Fruit fly (Drosophila melanogaster) whole organism, embryonic: ENCODE results near the gene CG33631.

ENCODE experiments used
- Bgb ChIP-seq: fragments of 200-800 bp; sonication (Bioruptor generic); IDR thresholded peaks from 2 replicates; pipeline ENCODE4 v1.3.6; 2022; ENCODE audit warnings: missing biosample characterization, missing genetic modification characterization; ENCODE audit not compliant: partially characterized antibody
- CG1024 ChIP-seq: fragments of 200-800 bp; sonication (Bioruptor generic); IDR thresholded peaks from 2 replicates; pipeline ENCODE4 v1.3.6; 2022; ENCODE audit warnings: missing biosample characterization, missing genetic modification characterization
- CG10274 ChIP-seq: fragments of 200-800 bp; sonication (Bioruptor generic); optimal IDR thresholded peaks from 3 replicates; lab custom pipeline; 2017; ENCODE audit warnings: missing biosample characterization, mild to moderate bottlenecking, missing genetic modification characterization
- CG10979 ChIP-seq: fragments of 200-800 bp; sonication (Bioruptor generic); optimal IDR thresholded peaks from 2 replicates; lab custom pipeline; 2018; ENCODE audit warnings: missing biosample characterization, mild to moderate bottlenecking, missing genetic modification characterization, moderate library complexity
- CG1233 ChIP-seq: fragments of 200-800 bp; sonication (Bioruptor generic); optimal IDR thresholded peaks from 4 replicates; lab custom pipeline; 2018; ENCODE audit warnings: missing biosample characterization, mild to moderate bottlenecking, missing genetic modification characterization
- CG13775 ChIP-seq: fragments of 200-800 bp; sonication (Bioruptor generic); optimal IDR thresholded peaks from 3 replicates; lab custom pipeline; 2017; ENCODE audit warnings: missing biosample characterization, mild to moderate bottlenecking, missing genetic modification characterization
- CG17186 ChIP-seq: fragments of 200-800 bp; sonication (Bioruptor generic); optimal IDR thresholded peaks from 3 replicates; lab custom pipeline; 2017; ENCODE audit warnings: missing biosample characterization, missing genetic modification reagents, missing genetic modification characterization
- CG17802 ChIP-seq: fragments of 200-800 bp; sonication (Bioruptor generic); optimal IDR thresholded peaks from 2 replicates; lab custom pipeline; 2018; ENCODE audit warnings: missing biosample characterization, mild to moderate bottlenecking, missing genetic modification characterization, moderate library complexity
- CG18011 ChIP-seq: fragments of 200-800 bp; sonication (Bioruptor generic); optimal IDR thresholded peaks from 2 replicates; lab custom pipeline; 2017; ENCODE audit warnings: missing biosample characterization, missing genetic modification characterization, mild to moderate bottlenecking, moderate library complexity, missing genotype
- CG2889 ChIP-seq: fragments of 200-800 bp; sonication (Bioruptor generic); IDR thresholded peaks from 3 replicates; pipeline ENCODE4 v1.3.6; 2022; ENCODE audit warnings: missing biosample characterization, missing genetic modification characterization
- CG30431 ChIP-seq: fragments of 200-800 bp; sonication (Bioruptor generic); optimal IDR thresholded peaks from 2 replicates; lab custom pipeline; 2017; ENCODE audit warnings: missing biosample characterization, missing genetic modification characterization
- CG32532 ChIP-seq: fragments of 200-800 bp; sonication (Bioruptor generic); IDR thresholded peaks from 2 replicates; pipeline ENCODE4 v1.3.6; 2022; ENCODE audit warnings: missing biosample characterization, missing genetic modification characterization
- CG4404 ChIP-seq: fragments of 200-800 bp; sonication (Bioruptor generic); IDR thresholded peaks from 2 replicates; pipeline ENCODE4 v1.3.6; 2022; ENCODE audit warnings: missing biosample characterization, missing genetic modification characterization
- CG8290 ChIP-seq, 3 experiments: fragments of 200-800 bp; sonication (Bioruptor generic); optimal IDR thresholded peaks; 2 replicates each; lab custom pipeline; 2016 to 2019; ENCODE audit warnings: missing biosample characterization in 3 of 3, missing genetic modification characterization in 3 of 3, mild to moderate bottlenecking in 2 of 3, moderate library complexity in 1 of 3
- CTCF ChIP-seq: fragments of 200-800 bp; sonication (Bioruptor generic); optimal IDR thresholded peaks from 2 replicates; lab custom pipeline; 2017; ENCODE audit warnings: missing biosample characterization, mild to moderate bottlenecking, missing genetic modification characterization, moderate library complexity
- D ChIP-seq, 2 experiments: fragments of 200-800 bp in 1 of 2; fragments of >200 bp in 1 of 2; sonication (Bioruptor generic) in 1 of 2; optimal IDR thresholded peaks; 2 replicates in 1 of 2; 3 replicates in 1 of 2; lab custom pipeline; 2017; ENCODE audit warnings: mild to moderate bottlenecking in 1 of 2, missing biosample characterization in 1 of 2, missing genetic modification characterization in 1 of 2, missing genetic modification reagents in 1 of 2
- Dad ChIP-seq: fragments of 200-800 bp; sonication (Bioruptor generic); optimal IDR thresholded peaks from 3 replicates; lab custom pipeline; 2016; ENCODE audit warnings: missing biosample characterization, missing genetic modification characterization
- Doc3 ChIP-seq: fragments of 200-800 bp; sonication (Bioruptor generic); IDR thresholded peaks from 3 replicates; pipeline ENCODE4 v1.3.6; 2022; ENCODE audit warnings: missing biosample characterization, missing genetic modification characterization; ENCODE audit not compliant: partially characterized antibody
- Ets65A ChIP-seq: fragments of 200-800 bp; sonication (Bioruptor generic); peaks from one replicate; lab custom pipeline; 2016; ENCODE audit warnings: missing biosample characterization, missing genetic modification characterization
- Hr3 ChIP-seq: fragments of 200-800 bp; sonication (Bioruptor generic); optimal IDR thresholded peaks from 3 replicates; lab custom pipeline; 2016; ENCODE audit warnings: missing biosample characterization, missing genetic modification characterization
- Opbp ChIP-seq: fragments of 200-800 bp; sonication (Bioruptor generic); IDR thresholded peaks from 3 replicates; pipeline ENCODE4 v1.3.6; 2022; ENCODE audit warnings: missing biosample characterization, missing genetic modification characterization; ENCODE audit not compliant: partially characterized antibody
- Scr ChIP-seq: fragments of 200-800 bp; sonication (Bioruptor generic); IDR thresholded peaks from 2 replicates; pipeline ENCODE4 v1.3.6; 2022; ENCODE audit warnings: missing biosample characterization, missing genetic modification characterization; ENCODE audit not compliant: partially characterized antibody
- Spps ChIP-seq: fragments of 200-800 bp; sonication (Bioruptor generic); optimal IDR thresholded peaks from 2 replicates; lab custom pipeline; 2018; ENCODE audit warnings: missing biosample characterization, mild to moderate bottlenecking, missing genetic modification characterization
- abd-A ChIP-seq: fragments of 200-800 bp; sonication (Bioruptor generic); optimal IDR thresholded peaks from 3 replicates; lab custom pipeline; 2019; ENCODE audit warnings: missing biosample characterization, mild to moderate bottlenecking, missing genetic modification characterization, moderate library complexity
- amos ChIP-seq: fragments of 200-800 bp; sonication (Bioruptor generic); IDR thresholded peaks from 2 replicates; pipeline ENCODE4 v1.3.6; 2022; ENCODE audit warnings: missing biosample characterization, missing genetic modification characterization; ENCODE audit not compliant: partially characterized antibody
- ara ChIP-seq: fragments of 200-800 bp; sonication (Bioruptor generic); IDR thresholded peaks from 2 replicates; pipeline ENCODE4 v1.3.6; 2022; ENCODE audit warnings: missing biosample characterization, missing genetic modification characterization
- az2 ChIP-seq: fragments of 200-800 bp; sonication (Bioruptor generic); optimal IDR thresholded peaks from 3 replicates; lab custom pipeline; 2016; ENCODE audit warnings: missing biosample characterization, missing genetic modification characterization
- chn ChIP-seq: fragments of 200-800 bp; sonication (Bioruptor generic); optimal IDR thresholded peaks from 2 replicates; lab custom pipeline; 2016; ENCODE audit warnings: missing biosample characterization, missing genetic modification characterization
- crp ChIP-seq, 2 experiments: fragments of 200-800 bp; sonication (Bioruptor generic); optimal IDR thresholded peaks; 2 replicates in 1 of 2; 3 replicates in 1 of 2; lab custom pipeline; 2017; ENCODE audit warnings: missing biosample characterization in 2 of 2, missing genetic modification characterization in 2 of 2, mild to moderate bottlenecking in 1 of 2, moderate library complexity in 1 of 2
- dan ChIP-seq: fragments of 200-800 bp; sonication (Bioruptor generic); IDR thresholded peaks from 2 replicates; pipeline ENCODE4 v1.3.6; 2022; ENCODE audit warnings: missing biosample characterization, missing genetic modification characterization
- fd3F ChIP-seq: fragments of 200-800 bp; sonication (Bioruptor generic); optimal IDR thresholded peaks from 2 replicates; lab custom pipeline; 2018; ENCODE audit warnings: missing biosample characterization, mild to moderate bottlenecking, missing genetic modification characterization, moderate library complexity
- fd64A ChIP-seq: fragments of 200-800 bp; sonication (Bioruptor generic); optimal IDR thresholded peaks from 3 replicates; lab custom pipeline; 2018; ENCODE audit warnings: missing biosample characterization, mild to moderate bottlenecking, missing genetic modification characterization
- grn ChIP-seq: fragments of 200-800 bp; sonication (Bioruptor generic); optimal IDR thresholded peaks from 3 replicates; lab custom pipeline; 2017; ENCODE audit warnings: missing biosample characterization, missing genetic modification characterization
- gsb ChIP-seq: fragments of 200-800 bp; sonication (Bioruptor generic); IDR thresholded peaks from 2 replicates; pipeline ENCODE4 v1.3.6; 2022; ENCODE audit warnings: missing biosample characterization, missing genetic modification characterization
- hkb ChIP-seq, 2 experiments: fragments of 200-800 bp in 1 of 2; fragments of >200 bp in 1 of 2; sonication (Bioruptor generic) in 1 of 2; IDR thresholded peaks in 1 of 2; optimal IDR thresholded peaks in 1 of 2; 2 replicates each; pipeline versions ENCODE4 v1.3.6 to Lab custom; 2017 to 2022; ENCODE audit warnings: missing biosample characterization in 1 of 2, missing genetic modification characterization in 1 of 2
- lilli ChIP-seq: fragments of 200-800 bp; sonication (Bioruptor generic); optimal IDR thresholded peaks from 3 replicates; lab custom pipeline; 2016; ENCODE audit warnings: missing biosample characterization, missing genetic modification characterization
- lola ChIP-seq, 3 experiments: fragments of >200 bp in 2 of 3; fragments of 200-800 bp in 1 of 3; sonication (Bioruptor generic) in 1 of 3; optimal IDR thresholded peaks; 2 replicates each; lab custom pipeline; 2017 to 2019; ENCODE audit warnings: missing biosample characterization in 3 of 3, missing genetic modification characterization in 3 of 3, mild to moderate bottlenecking in 1 of 3, moderate library complexity in 1 of 3
- mam ChIP-seq: fragments of 200-800 bp; sonication (Bioruptor generic); optimal IDR thresholded peaks from 3 replicates; lab custom pipeline; 2016; ENCODE audit warnings: missing biosample characterization, missing genetic modification characterization
- mirr ChIP-seq: fragments of 200-800 bp; sonication (Bioruptor generic); optimal IDR thresholded peaks from 3 replicates; lab custom pipeline; 2018; ENCODE audit warnings: missing biosample characterization, mild to moderate bottlenecking, missing genetic modification characterization
- nerfin-1 ChIP-seq: fragments of 200-800 bp; sonication (Bioruptor generic); optimal IDR thresholded peaks from 3 replicates; lab custom pipeline; 2019; ENCODE audit warnings: missing biosample characterization, mild to moderate bottlenecking, missing genetic modification characterization, moderate library complexity
- nmo ChIP-seq: fragments of 200-800 bp; sonication (Bioruptor generic); optimal IDR thresholded peaks from 2 replicates; lab custom pipeline; 2018; ENCODE audit warnings: missing biosample characterization, mild to moderate bottlenecking, missing genetic modification characterization, moderate library complexity
- org-1 ChIP-seq: fragments of 200-800 bp; sonication (Bioruptor generic); optimal IDR thresholded peaks from 2 replicates; lab custom pipeline; 2017; ENCODE audit warnings: missing biosample characterization, missing genetic modification characterization
- pan ChIP-seq, 4 experiments: fragments of >200 bp in 3 of 4; fragments of 200-800 bp in 1 of 4; sonication (Bioruptor generic) in 1 of 4; optimal IDR thresholded peaks in 3 of 4; IDR thresholded peaks in 1 of 4; 2 replicates each; pipeline versions ENCODE4 v1.3.6 to Lab custom; 2017 to 2022; ENCODE audit warnings: missing biosample characterization in 2 of 4, missing genetic modification characterization in 2 of 4, mixed read lengths in 1 of 4
- peb ChIP-seq: fragments of 200-800 bp; sonication (Bioruptor generic); IDR thresholded peaks from 2 replicates; pipeline ENCODE4 v1.3.6; 2022; ENCODE audit warnings: missing biosample characterization, missing genetic modification characterization
- phol ChIP-seq: fragments of 200-800 bp; sonication (Bioruptor generic); optimal IDR thresholded peaks from 3 replicates; lab custom pipeline; 2018; ENCODE audit warnings: missing biosample characterization, mild to moderate bottlenecking, missing genetic modification characterization, moderate library complexity
- sens-2 ChIP-seq: fragments of 200-800 bp; sonication (Bioruptor generic); IDR thresholded peaks from 2 replicates; pipeline ENCODE4 v1.3.6; 2022; ENCODE audit warnings: missing biosample characterization, missing genetic modification characterization
- stwl ChIP-seq: fragments of 200-800 bp; sonication (Bioruptor generic); optimal IDR thresholded peaks from 3 replicates; lab custom pipeline; 2018; ENCODE audit warnings: missing biosample characterization, mild to moderate bottlenecking, missing genetic modification characterization, moderate library complexity
- tio ChIP-seq: fragments of 200-800 bp; sonication (Bioruptor generic); optimal IDR thresholded peaks from 2 replicates; lab custom pipeline; 2017; ENCODE audit warnings: missing biosample characterization, missing genetic modification characterization, inconsistent platforms

Gene CG33631

dm6 chr3R:10109938-10110337, 46.1 kb downstream of the CG33631 start, which contains the start of gene Fmr1 (continued):
- TF ChIP-seq Doc3 (GFP tag; lab: Robert Waterston, UW) (no peak), CG2889 (GFP tag; lab: Robert Waterston, UW) (no peak), CG10979 (peak; percentile 19), phol (tag; lab: Kevin White, UChicago) (peak; percentile 74), CG13775 (GFP tag; lab: Kevin White, UChicago) (peak; percentile 66), lilli (GFP tag; lab: Kevin White, UChicago) (peak; percentile 71), CG32532 (GFP tag; lab: Robert Waterston, UW) (peak; percentile 62), abd-A (tag; lab: Kevin White, UChicago) (no peak), CG1233 (GFP tag; lab: Kevin White, UChicago) (peak; percentile 45), fd3F (GFP tag; lab: Kevin White, UChicago) (peak; percentile 49), Spps (tag; lab: Kevin White, UChicago) (peak; percentile 10), nmo (GFP tag; lab: Kevin White, UChicago) (peak; percentile 77), CG18011 (GFP tag; lab: Kevin White, UChicago) (peak; percentile 5), CG17802 (tag; lab: Kevin White, UChicago) (no peak), CG17186 (peak; percentile 94), CG8290 (GFP tag; optimal IDR thresholded peaks at IDR 0.05; lab: Kevin White, UChicago) (peak; percentile 52), CG8290 (tag; optimal IDR thresholded peaks at IDR 0.05; lab: Kevin White, UChicago) (peak in 1 of 2 experiments; percentile 80), pan (optimal IDR thresholded peaks at IDR 0.05; lab: Kevin White, UChicago) (no peak), pan (GFP tag; optimal IDR thresholded peaks at IDR 0.05 in 1 of 2, IDR thresholded peaks at IDR 0.05 in 1 of 2) (peak in 1 of 2 experiments; percentile 58), CTCF (GFP tag; lab: Kevin White, UChicago) (peak; percentile 29), tio (GFP tag; lab: Kevin White, UChicago) (peak; percentile 22), lola (GFP tag; optimal IDR thresholded peaks at IDR 0.05; lab: Kevin White, UChicago) (peak in 1 of 3 experiments; percentile 45), grn (peak; percentile 70), sens-2 (0 out of 2 replicates have a peak, but pooled peaks have one; percentile 22), D (optimal IDR thresholded peaks at IDR 0.05; lab: Kevin White, UChicago) (peak; percentile 71), D (GFP tag; optimal IDR thresholded peaks at IDR 0.05; lab: Kevin White, UChicago) (no peak), CG10274 (no peak), CG30431 (GFP tag; lab: Kevin White, UChicago) (no peak), Ets65A (GFP tag; lab: Kevin White, UChicago) (peak; percentile 96), nerfin-1 (tag; lab: Kevin White, UChicago) (peak; percentile 24), mirr (GFP tag; lab: Kevin White, UChicago) (peak; percentile 46), Bgb (GFP tag; lab: Robert Waterston, UW) (no peak), mam (GFP tag; lab: Kevin White, UChicago) (peak; percentile 68), amos (0 out of 2 replicates have a peak, but pooled peaks have one; percentile 38), org-1 (GFP tag; lab: Kevin White, UChicago) (no peak), az2 (GFP tag; lab: Kevin White, UChicago) (peak; percentile 26), stwl (tag; lab: Kevin White, UChicago) (peak; percentile 83), ara (GFP tag; lab: Robert Waterston, UW) (no peak), dan (no peak), crp (GFP tag; optimal IDR thresholded peaks at IDR 0.05; lab: Kevin White, UChicago) (no peak), chn (GFP tag; lab: Kevin White, UChicago) (peak; percentile 53), fd64A (GFP tag; lab: Kevin White, UChicago) (no peak), peb (GFP tag; lab: Robert Waterston, UW) (no peak), Opbp (peak; percentile 15; the same call in 1 of the 3 replicates), CG1024 (GFP tag; lab: Robert Waterston, UW) (no peak), gsb (GFP tag; lab: Robert Waterston, UW) (no peak), Scr (GFP tag; lab: Robert Waterston, UW) (peak; percentile 44; the same call in 1 of the 2 replicates), hkb (optimal IDR thresholded peaks at IDR 0.05; lab: Kevin White, UChicago) (peak; percentile 90), hkb (GFP tag; IDR thresholded peaks at IDR 0.05; lab: Robert Waterston, UW) (peak; percentile 26; the same call in 1 of the 2 replicates), CG4404 (no peak), Dad (GFP tag; lab: Kevin White, UChicago) (peak; percentile 73), Hr3 (GFP tag; lab: Kevin White, UChicago) (peak; percentile 16)
